Fruit fly (Drosophila melanogaster) whole organism, embryonic: ENCODE measurements around the gene CG42810.
A peak's percentile ranks its signal among the peaks of the same experiment; 100 is the strongest.

Source experiments
- Adf1 ChIP-seq: fragments of 200-800 bp; sonication (Bioruptor generic); IDR thresholded peaks from 2 replicates; pipeline ENCODE4 v1.3.6; 2022; ENCODE audit warnings: missing biosample characterization, missing genetic modification characterization
- Atf6 ChIP-seq: fragments of 200-800 bp; sonication (Bioruptor generic); IDR thresholded peaks from 2 replicates; pipeline ENCODE4 v1.3.6; 2022; ENCODE audit warnings: missing biosample characterization, missing genetic modification characterization
- CG10147 ChIP-seq: fragments of 200-800 bp; sonication (Bioruptor generic); optimal IDR thresholded peaks from 2 replicates; lab custom pipeline; 2019; ENCODE audit warnings: missing biosample characterization, mild to moderate bottlenecking, missing genetic modification characterization, moderate library complexity
- CG10209 ChIP-seq: fragments of 200-800 bp; sonication (Bioruptor generic); optimal IDR thresholded peaks from 3 replicates; lab custom pipeline; 2017; ENCODE audit warnings: missing biosample characterization, mild to moderate bottlenecking, missing genetic modification characterization, missing genetic modification reagents
- CG10431 ChIP-seq: fragments of 200-800 bp; sonication (Bioruptor generic); optimal IDR thresholded peaks from 3 replicates; lab custom pipeline; 2018; ENCODE audit warnings: missing biosample characterization, mild to moderate bottlenecking, missing genetic modification characterization
- CG11723 ChIP-seq: fragments of 200-800 bp; sonication (Bioruptor generic); optimal IDR thresholded peaks from 2 replicates; lab custom pipeline; 2017; ENCODE audit warnings: missing biosample characterization, mild to moderate bottlenecking, missing genetic modification characterization
- CG13287 ChIP-seq: fragments of 200-800 bp; sonication (Bioruptor generic); IDR thresholded peaks from 2 replicates; pipeline ENCODE4 v1.3.6; 2022; ENCODE audit warnings: missing biosample characterization, missing genetic modification characterization; ENCODE audit not compliant: partially characterized antibody
- CG13424 ChIP-seq: fragments of 200-800 bp; sonication (Bioruptor generic); optimal IDR thresholded peaks from 2 replicates; lab custom pipeline; 2019; ENCODE audit warnings: missing biosample characterization, mild to moderate bottlenecking, missing genetic modification characterization, moderate library complexity
- CG13775 ChIP-seq: fragments of 200-800 bp; sonication (Bioruptor generic); optimal IDR thresholded peaks from 3 replicates; lab custom pipeline; 2017; ENCODE audit warnings: missing biosample characterization, mild to moderate bottlenecking, missing genetic modification characterization
- CG15011 ChIP-seq: fragments of 200-800 bp; sonication (Bioruptor generic); optimal IDR thresholded peaks from 3 replicates; lab custom pipeline; 2018; ENCODE audit warnings: missing biosample characterization, mild to moderate bottlenecking, missing genetic modification characterization
- CG15269 ChIP-seq: fragments of 200-800 bp; sonication (Bioruptor generic); optimal IDR thresholded peaks from 2 replicates; lab custom pipeline; 2018; ENCODE audit warnings: missing biosample characterization, mild to moderate bottlenecking, missing genetic modification characterization, moderate library complexity
- CG1603 ChIP-seq: fragments of 200-800 bp; sonication (Bioruptor generic); optimal IDR thresholded peaks from 2 replicates; lab custom pipeline; 2019; ENCODE audit warnings: missing biosample characterization, mild to moderate bottlenecking, missing genetic modification characterization, moderate library complexity
- CG1832 ChIP-seq: fragments of 200-800 bp; sonication (Bioruptor generic); optimal IDR thresholded peaks from 2 replicates; lab custom pipeline; 2017; ENCODE audit warnings: missing biosample characterization, mild to moderate bottlenecking, missing genetic modification characterization, inconsistent platforms
- CG2120 ChIP-seq: fragments of 200-800 bp; sonication (Bioruptor generic); optimal IDR thresholded peaks from 3 replicates; lab custom pipeline; 2016; ENCODE audit warnings: missing biosample characterization, missing genetic modification characterization
- CG2875 ChIP-seq: fragments of 200-800 bp; sonication (Bioruptor generic); optimal IDR thresholded peaks from 2 replicates; lab custom pipeline; 2017; ENCODE audit warnings: missing biosample characterization, mild to moderate bottlenecking, missing genetic modification characterization, missing genetic modification reagents
- CG33213 ChIP-seq: fragments of 200-800 bp; sonication (Bioruptor generic); optimal IDR thresholded peaks from 3 replicates; lab custom pipeline; 2016; ENCODE audit warnings: missing biosample characterization, missing genetic modification characterization
- CG34376 ChIP-seq: fragments of 200-800 bp; sonication (Bioruptor generic); optimal IDR thresholded peaks from 2 replicates; lab custom pipeline; 2018; ENCODE audit warnings: missing biosample characterization, mild to moderate bottlenecking, missing genetic modification characterization
- CG34422 ChIP-seq: fragments of 200-800 bp; sonication (Bioruptor generic); IDR thresholded peaks from 3 replicates; pipeline ENCODE4 v1.3.6; 2022; ENCODE audit warnings: missing biosample characterization, missing genetic modification characterization
- CG3838 ChIP-seq: fragments of 200-800 bp; sonication (Bioruptor generic); optimal IDR thresholded peaks from 3 replicates; lab custom pipeline; 2016; ENCODE audit warnings: missing biosample characterization, missing genetic modification characterization
- CG6854 ChIP-seq: fragments of 200-800 bp; sonication (Bioruptor generic); optimal IDR thresholded peaks from 3 replicates; lab custom pipeline; 2017; ENCODE audit warnings: missing biosample characterization, mild to moderate bottlenecking, missing genetic modification characterization
- CG7372 ChIP-seq: fragments of 200-800 bp; sonication (Bioruptor generic); IDR thresholded peaks from 2 replicates; pipeline ENCODE4 v1.3.6; 2022; ENCODE audit warnings: missing biosample characterization, missing genetic modification characterization
- CG7839 ChIP-seq: fragments of 200-800 bp; sonication (Bioruptor generic); optimal IDR thresholded peaks from 3 replicates; lab custom pipeline; 2018; ENCODE audit warnings: missing biosample characterization, mild to moderate bottlenecking, missing genetic modification characterization, moderate library complexity
- CG8359 ChIP-seq: fragments of 200-800 bp; sonication (Bioruptor generic); optimal IDR thresholded peaks from 2 replicates; lab custom pipeline; 2017; ENCODE audit warnings: missing biosample characterization, mild to moderate bottlenecking, missing genetic modification characterization, borderline replicate concordance
- Camta ChIP-seq: fragments of 200-800 bp; sonication (Bioruptor generic); optimal IDR thresholded peaks from 2 replicates; lab custom pipeline; 2016; ENCODE audit warnings: missing biosample characterization, missing genetic modification characterization
- Dek ChIP-seq: fragments of 200-800 bp; sonication (Bioruptor generic); optimal IDR thresholded peaks from 3 replicates; lab custom pipeline; 2019; ENCODE audit warnings: missing biosample characterization, mild to moderate bottlenecking, missing genetic modification characterization, moderate library complexity
- H15 ChIP-seq: fragments of 200-800 bp; sonication (Bioruptor generic); IDR thresholded peaks from 3 replicates; pipeline ENCODE4 v1.3.6; 2022; ENCODE audit warnings: missing biosample characterization, missing genetic modification characterization
- HLH54F ChIP-seq: fragments of 200-800 bp; sonication (Bioruptor generic); optimal IDR thresholded peaks from 3 replicates; lab custom pipeline; 2016; ENCODE audit warnings: missing biosample characterization, missing genetic modification characterization
- Mes4 ChIP-seq: fragments of 200-800 bp; sonication (Bioruptor generic); optimal IDR thresholded peaks from 2 replicates; lab custom pipeline; 2016; ENCODE audit warnings: missing biosample characterization, missing genetic modification characterization
- Nf-YB ChIP-seq: fragments of 200-800 bp; sonication (Bioruptor generic); optimal IDR thresholded peaks from 3 replicates; lab custom pipeline; 2019; ENCODE audit warnings: missing biosample characterization, mild to moderate bottlenecking, missing genetic modification characterization, moderate library complexity
- Taf1 ChIP-seq: fragments of 200-800 bp; sonication (Bioruptor generic); IDR thresholded peaks from 2 replicates; pipeline ENCODE4 v1.3.6; 2022; ENCODE audit warnings: missing biosample characterization, missing genetic modification characterization
- Trl ChIP-seq, 3 experiments: fragments of >200 bp in 2 of 3; fragments of 200-800 bp in 1 of 3; sonication (Bioruptor generic) in 1 of 3; optimal IDR thresholded peaks; 2 replicates in 1 of 3; 3 replicates in 2 of 3; lab custom pipeline; 2016 to 2017; ENCODE audit warnings: missing biosample characterization in 1 of 3, missing genetic modification characterization in 1 of 3
- ash1 ChIP-seq: fragments of 200-800 bp; sonication (Bioruptor generic); optimal IDR thresholded peaks from 2 replicates; lab custom pipeline; 2018; ENCODE audit warnings: missing biosample characterization, mild to moderate bottlenecking, missing genetic modification characterization
- bcd ChIP-seq: fragments of 200-800 bp; sonication (Bioruptor generic); optimal IDR thresholded peaks from 2 replicates; lab custom pipeline; 2017; ENCODE audit warnings: missing biosample characterization, mild to moderate bottlenecking, missing genetic modification characterization
- chm ChIP-seq: fragments of 200-800 bp; sonication (Bioruptor generic); IDR thresholded peaks from 2 replicates; pipeline ENCODE4 v1.3.6; 2022; ENCODE audit warnings: missing biosample characterization, missing genetic modification characterization
- crol ChIP-seq: fragments of 200-800 bp; sonication (Bioruptor generic); IDR thresholded peaks from 2 replicates; pipeline ENCODE4 v1.3.6; 2022; ENCODE audit warnings: missing biosample characterization, missing genetic modification characterization
- dan ChIP-seq: fragments of 200-800 bp; sonication (Bioruptor generic); IDR thresholded peaks from 2 replicates; pipeline ENCODE4 v1.3.6; 2022; ENCODE audit warnings: missing biosample characterization, missing genetic modification characterization
- dysf ChIP-seq: fragments of 200-800 bp; sonication (Bioruptor generic); IDR thresholded peaks from 3 replicates; pipeline ENCODE4 v1.3.6; 2022; ENCODE audit warnings: missing biosample characterization, missing genetic modification characterization
- grau ChIP-seq: fragments of 200-800 bp; optimal IDR thresholded peaks from 3 replicates; lab custom pipeline; 2019; ENCODE audit warnings: missing biosample characterization, mild to moderate bottlenecking, missing genetic modification characterization, moderate library complexity
- kay ChIP-seq: fragments of 200-800 bp; sonication (Bioruptor generic); optimal IDR thresholded peaks from 2 replicates; lab custom pipeline; 2016; ENCODE audit warnings: missing biosample characterization, missing genetic modification characterization
- lab ChIP-seq: fragments of 200-800 bp; sonication (Bioruptor generic); optimal IDR thresholded peaks from 3 replicates; lab custom pipeline; 2017; ENCODE audit warnings: missing biosample characterization, missing genetic modification characterization, mild to moderate bottlenecking, moderate library complexity, missing genetic modification reagents
- lmd ChIP-seq: fragments of 200-800 bp; sonication (Bioruptor generic); IDR thresholded peaks from 2 replicates; pipeline ENCODE4 v1.3.6; 2022; ENCODE audit warnings: missing biosample characterization, missing genetic modification characterization
- pnt ChIP-seq: fragments of 200-800 bp; sonication (Bioruptor generic); optimal IDR thresholded peaks from 3 replicates; lab custom pipeline; 2016; ENCODE audit warnings: missing biosample characterization, missing genetic modification characterization
- seq ChIP-seq: fragments of 200-800 bp; sonication (Bioruptor generic); IDR thresholded peaks from 2 replicates; pipeline ENCODE4 v1.3.6; 2022; ENCODE audit warnings: missing biosample characterization, missing genetic modification characterization
- sr ChIP-seq: fragments of 200-800 bp; sonication (Bioruptor generic); IDR thresholded peaks from 3 replicates; pipeline ENCODE4 v1.3.6; 2022; ENCODE audit warnings: missing biosample characterization, missing genetic modification characterization
- ssp ChIP-seq: fragments of 200-800 bp; sonication (Bioruptor generic); IDR thresholded peaks from 2 replicates; pipeline ENCODE4 v1.3.6; 2022; ENCODE audit warnings: missing biosample characterization, missing genetic modification characterization
- stc ChIP-seq: fragments of 200-800 bp; sonication (Bioruptor generic); IDR thresholded peaks from 2 replicates; pipeline ENCODE4 v1.3.6; 2022; ENCODE audit warnings: missing biosample characterization, missing genetic modification characterization
- stwl ChIP-seq: fragments of 200-800 bp; sonication (Bioruptor generic); optimal IDR thresholded peaks from 3 replicates; lab custom pipeline; 2018; ENCODE audit warnings: missing biosample characterization, mild to moderate bottlenecking, missing genetic modification characterization, moderate library complexity
- tin ChIP-seq: fragments of 200-800 bp; sonication (Bioruptor generic); optimal IDR thresholded peaks from 3 replicates; lab custom pipeline; 2016; ENCODE audit warnings: missing biosample characterization, missing genetic modification characterization
- zfh2 ChIP-seq: fragments of 200-800 bp; sonication (Bioruptor generic); optimal IDR thresholded peaks from 2 replicates; lab custom pipeline; 2016; ENCODE audit warnings: missing biosample characterization, missing genetic modification characterization

CG42810 gene

dm6 chr2L:13460911-13461866, 1.7 kb downstream of the CG42810 start, which contains the start of gene CG46308 (continued):
- TF ChIP-seq dan (GFP tag; lab: Robert Waterston, UW) (no peak), CG7839 (tag; lab: Kevin White, UChicago) (peak; percentile 57), CG2120 (GFP tag; lab: Kevin White, UChicago) (peak; percentile 73), seq (GFP tag; lab: Robert Waterston, UW) (no peak), H15 (GFP tag; lab: Robert Waterston, UW) (no peak), CG33213 (GFP tag; lab: Kevin White, UChicago) (no peak), crol (no peak), CG13775 (GFP tag; lab: Kevin White, UChicago) (no peak), Mes4 (no peak), stc (GFP tag; lab: Robert Waterston, UW) (no peak), Atf6 (GFP tag; lab: Robert Waterston, UW) (no peak), CG34376 (GFP tag; lab: Kevin White, UChicago) (peak; percentile 0), CG15269 (tag; lab: Kevin White, UChicago) (peak; percentile 54), Adf1 (no peak), HLH54F (GFP tag; lab: Kevin White, UChicago) (peak; percentile 20), kay (GFP tag; lab: Kevin White, UChicago) (no peak), chm (GFP tag; lab: Robert Waterston, UW) (no peak), CG13424 (tag; lab: Kevin White, UChicago) (peak; percentile 44), CG13287 (GFP tag; lab: Robert Waterston, UW) (no peak), CG7372 (GFP tag; lab: Robert Waterston, UW) (no peak), pnt (GFP tag; lab: Kevin White, UChicago) (peak; percentile 11), stwl (tag; lab: Kevin White, UChicago) (no peak), zfh2 (GFP tag; lab: Kevin White, UChicago) (no peak), dysf (GFP tag; lab: Robert Waterston, UW) (peak; percentile 27; the same call in 1 of the 3 replicates), CG11723 (no peak), CG15011 (peak; percentile 17), ssp (GFP tag; lab: Robert Waterston, UW) (no peak), Camta (GFP tag; lab: Kevin White, UChicago) (no peak), Nf-YB (GFP tag; lab: Kevin White, UChicago) (no peak), CG10431 (no peak), grau (tag; lab: Kevin White, UChicago) (no peak), lmd (GFP tag; lab: Robert Waterston, UW) (peak; percentile 34; the same call in 1 of the 2 replicates), bcd (GFP tag; lab: Kevin White, UChicago) (peak; percentile 25), Trl (optimal IDR thresholded peaks at IDR 0.05; lab: Kevin White, UChicago) (peak in 1 of 2 experiments; percentile 33), Trl (GFP tag; optimal IDR thresholded peaks at IDR 0.05; lab: Kevin White, UChicago) (peak; percentile 16), CG8359 (GFP tag; lab: Kevin White, UChicago) (no peak), CG6854 (peak; percentile 48), lab (GFP tag; lab: Kevin White, UChicago) (peak; percentile 66), CG10147 (GFP tag; lab: Kevin White, UChicago) (peak; percentile 59), CG1603 (tag; lab: Kevin White, UChicago) (no peak), CG34422 (GFP tag; lab: Robert Waterston, UW) (no peak), CG1832 (GFP tag; lab: Kevin White, UChicago) (no peak), CG3838 (GFP tag; lab: Kevin White, UChicago) (no peak), Taf1 (GFP tag; lab: Robert Waterston, UW) (no peak), sr (GFP tag; lab: Robert Waterston, UW) (no peak), ash1 (GFP tag; lab: Kevin White, UChicago) (no peak), CG2875 (GFP tag; lab: Kevin White, UChicago) (no peak), CG10209 (GFP tag; lab: Kevin White, UChicago) (peak; percentile 43), tin (GFP tag; lab: Kevin White, UChicago) (no peak), Dek (tag; lab: Kevin White, UChicago) (peak; percentile 10)
